Fruit fly (Drosophila melanogaster) whole organism, embryonic: ENCODE measurements around the gene Cyt-c1L.

ENCODE experiments used
- Abd-B ChIP-seq: fragments of 200-800 bp; sonication (Bioruptor generic); optimal IDR thresholded peaks from 2 replicates; lab custom pipeline; 2018; ENCODE audit warnings: missing biosample characterization, mild to moderate bottlenecking, missing genetic modification characterization, moderate library complexity
- B-H2 ChIP-seq: fragments of 200-800 bp; sonication (Bioruptor generic); optimal IDR thresholded peaks from 2 replicates; lab custom pipeline; 2018; ENCODE audit warnings: missing biosample characterization, mild to moderate bottlenecking, missing genetic modification characterization
- Bgb ChIP-seq: fragments of 200-800 bp; sonication (Bioruptor generic); IDR thresholded peaks from 2 replicates; pipeline ENCODE4 v1.3.6; 2022; ENCODE audit warnings: missing biosample characterization, missing genetic modification characterization; ENCODE audit not compliant: partially characterized antibody
- CG10147 ChIP-seq: fragments of 200-800 bp; sonication (Bioruptor generic); optimal IDR thresholded peaks from 2 replicates; lab custom pipeline; 2019; ENCODE audit warnings: missing biosample characterization, mild to moderate bottlenecking, missing genetic modification characterization, moderate library complexity
- CG10274 ChIP-seq: fragments of 200-800 bp; sonication (Bioruptor generic); optimal IDR thresholded peaks from 3 replicates; lab custom pipeline; 2017; ENCODE audit warnings: missing biosample characterization, mild to moderate bottlenecking, missing genetic modification characterization
- CG1233 ChIP-seq: fragments of 200-800 bp; sonication (Bioruptor generic); optimal IDR thresholded peaks from 4 replicates; lab custom pipeline; 2018; ENCODE audit warnings: missing biosample characterization, mild to moderate bottlenecking, missing genetic modification characterization
- CG13287 ChIP-seq: fragments of 200-800 bp; sonication (Bioruptor generic); IDR thresholded peaks from 2 replicates; pipeline ENCODE4 v1.3.6; 2022; ENCODE audit warnings: missing biosample characterization, missing genetic modification characterization; ENCODE audit not compliant: partially characterized antibody
- CG15073 ChIP-seq: fragments of 200-800 bp; sonication (Bioruptor generic); optimal IDR thresholded peaks from 2 replicates; lab custom pipeline; 2016; ENCODE audit warnings: missing biosample characterization, missing genetic modification characterization
- CG17912 ChIP-seq: fragments of 200-800 bp; sonication (Bioruptor generic); optimal IDR thresholded peaks from 2 replicates; lab custom pipeline; 2018; ENCODE audit warnings: missing biosample characterization, mild to moderate bottlenecking, missing genetic modification characterization
- CG2120 ChIP-seq: fragments of 200-800 bp; sonication (Bioruptor generic); optimal IDR thresholded peaks from 3 replicates; lab custom pipeline; 2016; ENCODE audit warnings: missing biosample characterization, missing genetic modification characterization
- CG2875 ChIP-seq: fragments of 200-800 bp; sonication (Bioruptor generic); optimal IDR thresholded peaks from 2 replicates; lab custom pipeline; 2017; ENCODE audit warnings: missing biosample characterization, mild to moderate bottlenecking, missing genetic modification characterization, missing genetic modification reagents
- CG2889 ChIP-seq: fragments of 200-800 bp; sonication (Bioruptor generic); IDR thresholded peaks from 3 replicates; pipeline ENCODE4 v1.3.6; 2022; ENCODE audit warnings: missing biosample characterization, missing genetic modification characterization
- CG30020 ChIP-seq: fragments of 200-800 bp; optimal IDR thresholded peaks from 2 replicates; lab custom pipeline; 2019; ENCODE audit warnings: missing biosample characterization, mild to moderate bottlenecking, missing genetic modification characterization, moderate library complexity
- CG3065 ChIP-seq: fragments of 200-800 bp; sonication (Bioruptor generic); optimal IDR thresholded peaks from 2 replicates; lab custom pipeline; 2016; ENCODE audit warnings: missing biosample characterization, missing genetic modification characterization
- CG31365 ChIP-seq: fragments of 200-800 bp; sonication (Bioruptor generic); optimal IDR thresholded peaks from 2 replicates; lab custom pipeline; 2018; ENCODE audit warnings: missing biosample characterization, mild to moderate bottlenecking, missing genetic modification characterization
- CG4328 ChIP-seq: fragments of 200-800 bp; sonication (Bioruptor generic); optimal IDR thresholded peaks from 3 replicates; lab custom pipeline; 2017; ENCODE audit warnings: missing biosample characterization, missing genetic modification reagents, missing genetic modification characterization
- CG6254 ChIP-seq: fragments of 200-800 bp; sonication (Bioruptor generic); optimal IDR thresholded peaks from 3 replicates; lab custom pipeline; 2017; ENCODE audit warnings: mild to moderate bottlenecking, missing biosample characterization, missing genetic modification reagents, missing genetic modification characterization
- CG6689 ChIP-seq: fragments of 200-800 bp; sonication (Bioruptor generic); IDR thresholded peaks from 2 replicates; pipeline ENCODE4 v1.3.6; 2022; ENCODE audit warnings: missing biosample characterization, missing genetic modification characterization
- CG7745 ChIP-seq: fragments of 200-800 bp; sonication (Bioruptor generic); optimal IDR thresholded peaks from 2 replicates; lab custom pipeline; 2018; ENCODE audit warnings: missing biosample characterization, mild to moderate bottlenecking, missing genetic modification characterization, moderate library complexity
- Camta ChIP-seq: fragments of 200-800 bp; sonication (Bioruptor generic); optimal IDR thresholded peaks from 2 replicates; lab custom pipeline; 2016; ENCODE audit warnings: missing biosample characterization, missing genetic modification characterization
- CkIIα-i1 ChIP-seq: fragments of 200-800 bp; sonication (Bioruptor generic); IDR thresholded peaks from 2 replicates; pipeline ENCODE4 v1.3.6; 2022; ENCODE audit warnings: missing biosample characterization, missing genetic modification characterization
- Dll ChIP-seq: fragments of 200-800 bp; sonication (Bioruptor generic); IDR thresholded peaks from 4 replicates; pipeline ENCODE4 v1.3.6; 2022; ENCODE audit warnings: missing biosample characterization, missing genetic modification characterization; ENCODE audit not compliant: partially characterized antibody
- E2f2 ChIP-seq: fragments of 200-800 bp; sonication (Bioruptor generic); IDR thresholded peaks from 2 replicates; pipeline ENCODE4 v1.3.6; 2022; ENCODE audit warnings: missing biosample characterization, missing genetic modification characterization
- Gsc ChIP-seq: fragments of 200-800 bp; sonication (Bioruptor generic); IDR thresholded peaks from 2 replicates; pipeline ENCODE4 v1.3.6; 2022; ENCODE audit warnings: missing biosample characterization, missing genetic modification characterization
- HLH4C ChIP-seq: fragments of 200-800 bp; sonication (Bioruptor generic); IDR thresholded peaks from 3 replicates; pipeline ENCODE4 v1.3.6; 2022; ENCODE audit warnings: missing biosample characterization, missing genetic modification characterization; ENCODE audit not compliant: partially characterized antibody
- Hey ChIP-seq: fragments of 200-800 bp; sonication (Bioruptor generic); optimal IDR thresholded peaks from 3 replicates; lab custom pipeline; 2018; ENCODE audit warnings: missing biosample characterization, mild to moderate bottlenecking, missing genetic modification characterization
- Hr39 ChIP-seq: fragments of >200 bp; optimal IDR thresholded peaks from 2 replicates; lab custom pipeline; 2017
- Jarid2 ChIP-seq: fragments of 200-800 bp; sonication (Bioruptor generic); optimal IDR thresholded peaks from 3 replicates; lab custom pipeline; 2017; ENCODE audit warnings: mild to moderate bottlenecking, missing biosample characterization, missing genetic modification reagents, missing genetic modification characterization
- MESR4 ChIP-seq: fragments of 200-800 bp; sonication (Bioruptor generic); optimal IDR thresholded peaks from 2 replicates; lab custom pipeline; 2018; ENCODE audit warnings: missing biosample characterization, mild to moderate bottlenecking, missing genetic modification characterization, moderate library complexity
- MTF-1 ChIP-seq: fragments of 200-800 bp; sonication (Bioruptor generic); optimal IDR thresholded peaks from 2 replicates; lab custom pipeline; 2018; ENCODE audit warnings: missing biosample characterization, mild to moderate bottlenecking, missing genetic modification characterization, borderline replicate concordance
- Max ChIP-seq: fragments of 200-800 bp; sonication (Bioruptor generic); optimal IDR thresholded peaks from 2 replicates; lab custom pipeline; 2016; ENCODE audit warnings: missing biosample characterization, mild to moderate bottlenecking, missing genetic modification characterization
- Poxn ChIP-seq: fragments of 200-800 bp; sonication (Bioruptor generic); IDR thresholded peaks from 2 replicates; pipeline ENCODE4 v1.3.6; 2022; ENCODE audit warnings: missing biosample characterization, missing genetic modification characterization
- Sry-β ChIP-seq: fragments of 200-800 bp; sonication (Bioruptor generic); optimal IDR thresholded peaks from 2 replicates; lab custom pipeline; 2018; ENCODE audit warnings: missing biosample characterization, mild to moderate bottlenecking, missing genetic modification characterization, moderate library complexity
- Trl ChIP-seq, 3 experiments: fragments of >200 bp in 2 of 3; fragments of 200-800 bp in 1 of 3; sonication (Bioruptor generic) in 1 of 3; optimal IDR thresholded peaks; 2 replicates in 1 of 3; 3 replicates in 2 of 3; lab custom pipeline; 2016 to 2017; ENCODE audit warnings: missing biosample characterization in 1 of 3, missing genetic modification characterization in 1 of 3
- Vsx1 ChIP-seq: fragments of 200-800 bp; sonication (Bioruptor generic); optimal IDR thresholded peaks from 2 replicates; lab custom pipeline; 2017; ENCODE audit warnings: missing biosample characterization, mild to moderate bottlenecking, missing genetic modification characterization, missing genetic modification reagents
- cas ChIP-seq: fragments of 200-800 bp; sonication (Bioruptor generic); IDR thresholded peaks from 2 replicates; pipeline ENCODE4 v1.3.6; 2022; ENCODE audit warnings: missing biosample characterization, missing genetic modification characterization
- disco-r ChIP-seq: fragments of 200-800 bp; sonication (Bioruptor generic); optimal IDR thresholded peaks from 2 replicates; lab custom pipeline; 2016; ENCODE audit warnings: missing biosample characterization, missing genetic modification characterization
- dpn ChIP-seq, 2 experiments: fragments of 200-800 bp; sonication (Bioruptor generic); optimal IDR thresholded peaks; 3 replicates each; lab custom pipeline; 2016; ENCODE audit warnings: missing biosample characterization in 2 of 2, missing genetic modification characterization in 2 of 2
- ewg ChIP-seq: fragments of 200-800 bp; sonication (Bioruptor generic); optimal IDR thresholded peaks from 3 replicates; lab custom pipeline; 2017; ENCODE audit warnings: mild to moderate bottlenecking, missing biosample characterization, missing genetic modification reagents, missing genetic modification characterization
- fd96Cb ChIP-seq: fragments of 200-800 bp; sonication (Bioruptor generic); optimal IDR thresholded peaks from 2 replicates; lab custom pipeline; 2018; ENCODE audit warnings: missing biosample characterization, mild to moderate bottlenecking, missing genetic modification characterization, moderate library complexity
- grn ChIP-seq: fragments of 200-800 bp; sonication (Bioruptor generic); optimal IDR thresholded peaks from 3 replicates; lab custom pipeline; 2017; ENCODE audit warnings: missing biosample characterization, missing genetic modification characterization
- phol ChIP-seq: fragments of 200-800 bp; sonication (Bioruptor generic); optimal IDR thresholded peaks from 3 replicates; lab custom pipeline; 2018; ENCODE audit warnings: missing biosample characterization, mild to moderate bottlenecking, missing genetic modification characterization, moderate library complexity
- pita ChIP-seq: fragments of 200-800 bp; sonication (Bioruptor generic); optimal IDR thresholded peaks from 2 replicates; lab custom pipeline; 2017; ENCODE audit warnings: missing biosample characterization, mild to moderate bottlenecking, missing genetic modification characterization
- pnt ChIP-seq: fragments of 200-800 bp; sonication (Bioruptor generic); optimal IDR thresholded peaks from 3 replicates; lab custom pipeline; 2016; ENCODE audit warnings: missing biosample characterization, missing genetic modification characterization
- ranshi ChIP-seq: fragments of 200-800 bp; sonication (Bioruptor generic); IDR thresholded peaks from 2 replicates; pipeline ENCODE4 v1.3.6; 2022; ENCODE audit warnings: missing biosample characterization, missing genetic modification characterization
- sima ChIP-seq: fragments of 200-800 bp; sonication (Bioruptor generic); optimal IDR thresholded peaks from 2 replicates; lab custom pipeline; 2016; ENCODE audit warnings: missing biosample characterization, missing genetic modification characterization
- slbo ChIP-seq: fragments of 200-800 bp; sonication (Bioruptor generic); IDR thresholded peaks from 2 replicates; pipeline ENCODE4 v1.3.6; 2022; ENCODE audit warnings: missing biosample characterization, missing genetic modification characterization
- sob ChIP-seq: fragments of 200-800 bp; sonication (Bioruptor generic); IDR thresholded peaks from 2 replicates; pipeline ENCODE4 v1.3.6; 2022; ENCODE audit warnings: missing biosample characterization, missing genetic modification characterization
- sug ChIP-seq: fragments of 200-800 bp; optimal IDR thresholded peaks from 2 replicates; lab custom pipeline; 2019; ENCODE audit warnings: missing biosample characterization, mild to moderate bottlenecking, missing genetic modification characterization, moderate library complexity
- tx ChIP-seq: fragments of 200-800 bp; sonication (Bioruptor generic); optimal IDR thresholded peaks from 2 replicates; lab custom pipeline; 2016; ENCODE audit warnings: missing biosample characterization, missing genetic modification characterization

The Cyt-c1L gene

DNA sequence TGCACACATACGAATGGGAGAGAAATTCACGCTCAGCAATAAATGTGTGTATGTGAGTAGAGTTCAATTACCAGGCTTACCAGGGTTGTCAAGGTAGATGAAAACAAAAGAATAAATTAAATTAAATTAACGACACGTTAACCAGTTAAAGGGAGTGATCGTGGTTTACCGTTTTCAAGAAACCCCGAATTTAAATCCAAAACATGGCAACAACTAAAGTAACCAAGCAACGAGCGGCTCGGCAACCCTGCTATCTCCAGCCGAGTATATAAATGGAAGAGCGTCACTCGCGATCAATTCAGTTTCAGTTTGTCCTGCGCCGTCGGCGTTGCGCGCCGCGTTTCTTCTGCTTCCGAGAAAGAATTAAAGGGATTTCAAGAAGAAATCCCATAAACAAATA is 10.3 kb upstream of the Cyt-c1L start (continued):
- TF ChIP-seq Hey (tag; lab: Kevin White, UChicago) (peak; percentile 97), CG31365 (tag; lab: Kevin White, UChicago) (peak; percentile 93), sug (tag; lab: Kevin White, UChicago) (peak; percentile 98), CG2889 (peak; percentile 99), E2f2 (GFP tag; lab: Robert Waterston, UW) (peak; percentile 92), slbo (GFP tag; lab: Robert Waterston, UW) (peak; percentile 99), CG6254 (GFP tag; lab: Kevin White, UChicago) (peak; percentile 98), CG13287 (GFP tag; lab: Robert Waterston, UW) (peak; percentile 31; the same call in 1 of the 2 replicates), CG6689 (GFP tag; lab: Robert Waterston, UW) (peak; percentile 99), Sry-β (peak; percentile 75), Max (GFP tag; lab: Kevin White, UChicago) (peak; percentile 99), Trl (optimal IDR thresholded peaks at IDR 0.05; lab: Kevin White, UChicago) (peak; percentile 39 to 41), Trl (GFP tag; optimal IDR thresholded peaks at IDR 0.05; lab: Kevin White, UChicago) (peak; percentile 99), B-H2 (GFP tag; lab: Kevin White, UChicago) (peak; percentile 99), CG2120 (GFP tag; lab: Kevin White, UChicago) (peak; percentile 99), sob (GFP tag; lab: Robert Waterston, UW) (peak; percentile 99), Hr39 (no peak), CG17912 (GFP tag; lab: Kevin White, UChicago) (peak; percentile 99), Poxn (GFP tag; lab: Robert Waterston, UW) (peak; percentile 96), CG30020 (tag; lab: Kevin White, UChicago) (peak; percentile 91), disco-r (GFP tag; lab: Kevin White, UChicago) (peak; percentile 99), tx (GFP tag; lab: Kevin White, UChicago) (peak; percentile 98), CG1233 (GFP tag; lab: Kevin White, UChicago) (peak; percentile 99), Camta (GFP tag; lab: Kevin White, UChicago) (peak; percentile 99), Dll (GFP tag; lab: Robert Waterston, UW) (peak; percentile 24; the same call in 1 of the 4 replicates), MTF-1 (peak; percentile 98), pnt (GFP tag; lab: Kevin White, UChicago) (peak; percentile 98), CG4328 (peak; percentile 99), CG7745 (tag; lab: Kevin White, UChicago) (peak; percentile 98), Gsc (GFP tag; lab: Robert Waterston, UW) (peak; percentile 97), MESR4 (GFP tag; lab: Kevin White, UChicago) (peak; percentile 92), CG2875 (GFP tag; lab: Kevin White, UChicago) (peak; percentile 99), ewg (GFP tag; lab: Kevin White, UChicago) (peak; percentile 97), pita (GFP tag; lab: Kevin White, UChicago) (no peak), CG10274 (peak; percentile 96), CG15073 (GFP tag; lab: Kevin White, UChicago) (peak; percentile 92), grn (peak; percentile 94), CkIIα-i1 (peak; percentile 97), Jarid2 (peak; percentile 96), sima (GFP tag; lab: Kevin White, UChicago) (peak; percentile 99), Abd-B (GFP tag; lab: Kevin White, UChicago) (peak; percentile 98), CG10147 (GFP tag; lab: Kevin White, UChicago) (peak; percentile 98), ranshi (peak; percentile 99), Bgb (0 out of 2 replicates have a peak, but pooled peaks have one; percentile 60), HLH4C (GFP tag; lab: Robert Waterston, UW) (peak; percentile 67), cas (GFP tag; lab: Robert Waterston, UW) (peak; percentile 99), Vsx1 (GFP tag; lab: Kevin White, UChicago) (peak; percentile 98), fd96Cb (tag; lab: Kevin White, UChicago) (peak; percentile 99), dpn (GFP tag; optimal IDR thresholded peaks at IDR 0.05; lab: Kevin White, UChicago) (peak; percentile 99), phol (tag; lab: Kevin White, UChicago) (peak; percentile 98), CG3065 (peak; percentile 99)
